Fruit fly (Drosophila melanogaster): Measurements from ENCODE around the gene CG3062.

The CG3062 gene

dm6 chrX:4596467-4597183 lies 48.0 kb downstream of the CG3062 start:
- TF ChIP-seq knrl (GFP tag; IDR thresholded peaks at IDR 0.05; ENCODE audit: partially characterized antibody) (no peak), gro (GFP tag; optimal IDR thresholded peaks at IDR 0.05) (no peak), da (GFP tag; optimal IDR thresholded peaks at IDR 0.05) (no peak), ase (GFP tag; IDR thresholded peaks at IDR 0.05) (no peak), Gug (GFP tag; IDR thresholded peaks at IDR 0.05) (no peak), chn (GFP tag; optimal IDR thresholded peaks at IDR 0.05) (no peak), pum (GFP tag; optimal IDR thresholded peaks at IDR 0.05) (no peak), Usf (GFP tag; optimal IDR thresholded peaks at IDR 0.05) (no peak), Dp (GFP tag; optimal IDR thresholded peaks at IDR 0.05) (no peak), crc (GFP tag; optimal IDR thresholded peaks at IDR 0.05) (no peak), CG1647 (GFP tag; optimal IDR thresholded peaks at IDR 0.05) (no peak), dysf (GFP tag; IDR thresholded peaks at IDR 0.05) (no peak), croc (GFP tag; conservative IDR thresholded peaks at IDR 0.05) (no peak), sna (GFP tag; IDR thresholded peaks at IDR 0.05; ENCODE audit: partially characterized antibody) (no peak), CG14050 (GFP tag; IDR thresholded peaks at IDR 0.05) (no peak), CG12769 (tag; optimal IDR thresholded peaks at IDR 0.05) (peak; percentile 11), Aef1 (GFP tag; IDR thresholded peaks at IDR 0.05) (no peak), her (GFP tag; optimal IDR thresholded peaks at IDR 0.05) (no peak), CG4424 (GFP tag; optimal IDR thresholded peaks at IDR 0.05) (no peak), cg (GFP tag; optimal IDR thresholded peaks at IDR 0.05) (peak; percentile 85), Hand (GFP tag; optimal IDR thresholded peaks at IDR 0.05) (no peak), pfk (GFP tag; optimal IDR thresholded peaks at IDR 0.05) (no peak), Tbp (GFP tag; optimal IDR thresholded peaks at IDR 0.05) (no peak), YL-1 (GFP tag; optimal IDR thresholded peaks at IDR 0.05) (no peak), zfh1 (GFP tag; IDR thresholded peaks at IDR 0.05) (no peak), cato (GFP tag; optimal IDR thresholded peaks at IDR 0.05; ENCODE audit: borderline replicate concordance) (no peak), sisA (GFP tag; IDR thresholded peaks at IDR 0.05) (no peak), tup (GFP tag; optimal IDR thresholded peaks at IDR 0.05) (no peak), CG3995 (GFP tag; optimal IDR thresholded peaks at IDR 0.05) (no peak), wek (GFP tag; optimal IDR thresholded peaks at IDR 0.05) (no peak), Deaf1 (tag; optimal IDR thresholded peaks at IDR 0.05) (peak; percentile 51), Myb (GFP tag; optimal IDR thresholded peaks at IDR 0.05) (no peak), trem (tag; optimal IDR thresholded peaks at IDR 0.05) (no peak), Sry-β (GFP tag; optimal IDR thresholded peaks at IDR 0.05) (no peak), btn (GFP tag; optimal IDR thresholded peaks at IDR 0.05) (no peak), CG12744 (GFP tag; optimal IDR thresholded peaks at IDR 0.05) (no peak), Taf1 (GFP tag; IDR thresholded peaks at IDR 0.05) (no peak), tll (GFP tag; optimal IDR thresholded peaks at IDR 0.05) (no peak), CG18011 (GFP tag; optimal IDR thresholded peaks at IDR 0.05) (no peak), CG1233 (GFP tag; optimal IDR thresholded peaks at IDR 0.05) (no peak), CrebB (tag; optimal IDR thresholded peaks at IDR 0.05) (no peak), Antp (GFP tag; optimal IDR thresholded peaks at IDR 0.05) (no peak), H15 (GFP tag; IDR thresholded peaks at IDR 0.05) (no peak), CG8765 (GFP tag; IDR thresholded peaks at IDR 0.05) (no peak), CG6854 (GFP tag; optimal IDR thresholded peaks at IDR 0.05) (no peak), abd-A (tag; optimal IDR thresholded peaks at IDR 0.05) (peak; percentile 41), CG10209 (GFP tag; optimal IDR thresholded peaks at IDR 0.05) (no peak), crol (GFP tag; IDR thresholded peaks at IDR 0.05) (no peak), TFAM (GFP tag; optimal IDR thresholded peaks at IDR 0.05) (no peak), MBD-R2 (GFP tag; IDR thresholded peaks at IDR 0.05) (no peak), eyg (GFP tag; optimal IDR thresholded peaks at IDR 0.05) (no peak)

Data from whole organism, embryonic.